Worm (Caenorhabditis elegans) whole organism, early embryonic: ENCODE data around the gene him-4.

Experiments
- B0310.2 ChIP-seq: sonication (generic microtip); optimal IDR thresholded peaks from 2 replicates; lab custom pipeline; 2016; ENCODE audit warnings: mild to moderate bottlenecking, missing genetic modification characterization, missing compliant biosample characterization
- F13C5.2 ChIP-seq: sonication (generic microtip); optimal IDR thresholded peaks from 2 replicates; lab custom pipeline; 2017; ENCODE audit warnings: mild to moderate bottlenecking, missing genetic modification characterization, inconsistent platforms, missing compliant biosample characterization
- aly-1 ChIP-seq: sonication (generic microtip); optimal IDR thresholded peaks from 2 replicates; lab custom pipeline; 2016; ENCODE audit warnings: missing genetic modification characterization, missing compliant biosample characterization
- ama-1 ChIP-seq: fragments of 150-350 bp; optimal IDR thresholded peaks from 2 replicates; lab custom pipeline; 2014
- ceh-13 ChIP-seq: fragments of 200-800 bp; sonication (Bioruptor generic); optimal IDR thresholded peaks from 2 replicates; lab custom pipeline; 2018; ENCODE audit warnings: mild to moderate bottlenecking, missing genetic modification characterization, missing compliant biosample characterization
- ceh-36 ChIP-seq: sonication (generic microtip); optimal IDR thresholded peaks from 2 replicates; lab custom pipeline; 2016; ENCODE audit warnings: missing genetic modification characterization, inconsistent platforms, missing compliant biosample characterization
- ets-7 ChIP-seq: sonication (generic microtip); optimal IDR thresholded peaks from 2 replicates; lab custom pipeline; 2016; ENCODE audit warnings: missing genotype, missing genetic modification characterization, missing compliant biosample characterization
- flt-1 ChIP-seq: fragments of 200-800 bp; sonication (Bioruptor generic); IDR thresholded peaks from 2 replicates; pipeline ENCODE4 v1.3.6; 2022; ENCODE audit warnings: missing genetic modification characterization, missing compliant biosample characterization
- hmbx-1 ChIP-seq: sonication (generic microtip); optimal IDR thresholded peaks from 2 replicates; lab custom pipeline; 2016; ENCODE audit warnings: mild to moderate bottlenecking, missing genetic modification characterization, missing compliant biosample characterization
- hmg-4 ChIP-seq: fragments of 200-800 bp; sonication (Bioruptor generic); optimal IDR thresholded peaks from 2 replicates; lab custom pipeline; 2018; ENCODE audit warnings: mild to moderate bottlenecking, missing genetic modification characterization, missing compliant biosample characterization
- hnd-1 ChIP-seq: sonication (generic microtip); optimal IDR thresholded peaks from 2 replicates; lab custom pipeline; 2016; ENCODE audit warnings: missing genetic modification characterization, missing compliant biosample characterization
- pes-1 ChIP-seq: fragments of 200-800 bp; sonication (Bioruptor generic); IDR thresholded peaks from 2 replicates; pipeline ENCODE4 v1.3.6; 2022; ENCODE audit warnings: missing genetic modification reagents, missing genetic modification characterization, missing compliant biosample characterization
- scrt-1 ChIP-seq: fragments of 200-800 bp; sonication (Bioruptor generic); IDR thresholded peaks from 2 replicates; pipeline ENCODE4 v1.3.6; 2022; ENCODE audit warnings: missing genetic modification characterization, missing compliant biosample characterization
- sea-1 ChIP-seq: fragments of 200-800 bp; sonication (Bioruptor generic); conservative IDR thresholded peaks from 2 replicates; pipeline ENCODE4 v1.3.6; 2022; ENCODE audit warnings: missing genetic modification characterization, missing compliant biosample characterization
- tbx-11 ChIP-seq: fragments of 200-800 bp; sonication (Bioruptor generic); IDR thresholded peaks from 2 replicates; pipeline ENCODE4 v1.3.6; 2022; ENCODE audit warnings: missing genetic modification characterization, missing compliant biosample characterization
- tbx-37 ChIP-seq: fragments of 200-800 bp; sonication (Bioruptor generic); conservative IDR thresholded peaks from 2 replicates; pipeline ENCODE4 v1.3.6; 2022; ENCODE audit warnings: missing genetic modification reagents, missing genetic modification characterization, missing compliant biosample characterization
- tra-4 ChIP-seq: sonication (generic microtip); optimal IDR thresholded peaks from 2 replicates; lab custom pipeline; 2017; ENCODE audit warnings: missing genetic modification characterization, missing compliant biosample characterization

The him-4 gene

DNA sequence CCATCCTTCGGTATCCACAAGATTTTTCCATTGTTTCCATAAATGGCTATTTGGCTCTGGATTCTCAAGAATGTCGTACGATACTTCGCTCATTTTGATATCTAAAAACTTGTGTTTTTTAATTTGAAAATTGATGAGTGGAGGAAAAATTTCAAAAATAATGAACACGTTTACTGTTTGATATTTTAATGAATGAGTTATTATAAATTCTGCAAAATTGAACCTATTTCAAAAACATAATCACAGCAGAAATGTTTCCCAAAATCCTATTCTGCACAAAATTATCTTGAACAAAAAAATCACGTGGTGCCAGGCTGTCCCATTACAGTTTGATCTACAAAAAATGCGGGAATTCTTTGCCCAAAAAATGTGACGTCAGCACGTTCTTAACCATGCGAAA, 76.8 kb downstream of the him-4 start, which contains the start of gene F36G3.2:
Gene F36G3.2, minus strand, starts transcription at position 101 of the 400 bp plus-strand sequence.
- TF ChIP-seq B0310.2 (tag; lab: Kevin White, UChicago) (no peak), pes-1 (no peak), hmg-4 (GFP tag; lab: Kevin White, UChicago) (no peak), F13C5.2 (tag; lab: Kevin White, UChicago) (no peak), scrt-1 (GFP tag; lab: Robert Waterston, UW) (no peak), ama-1 (lab: Kevin White, UChicago) (no peak), hnd-1 (tag; lab: Kevin White, UChicago) (no peak), ceh-13 (GFP tag; lab: Kevin White, UChicago) (no peak), aly-1 (tag; lab: Kevin White, UChicago) (no peak), tbx-37 (GFP tag; lab: Robert Waterston, UW) (no peak), hmbx-1 (tag; lab: Kevin White, UChicago) (no peak), ets-7 (no peak), sea-1 (GFP tag; lab: Robert Waterston, UW) (no peak), ceh-36 (no peak), tra-4 (tag; lab: Kevin White, UChicago) (no peak), tbx-11 (GFP tag; lab: Robert Waterston, UW) (no peak), flt-1 (no peak)

DNA sequence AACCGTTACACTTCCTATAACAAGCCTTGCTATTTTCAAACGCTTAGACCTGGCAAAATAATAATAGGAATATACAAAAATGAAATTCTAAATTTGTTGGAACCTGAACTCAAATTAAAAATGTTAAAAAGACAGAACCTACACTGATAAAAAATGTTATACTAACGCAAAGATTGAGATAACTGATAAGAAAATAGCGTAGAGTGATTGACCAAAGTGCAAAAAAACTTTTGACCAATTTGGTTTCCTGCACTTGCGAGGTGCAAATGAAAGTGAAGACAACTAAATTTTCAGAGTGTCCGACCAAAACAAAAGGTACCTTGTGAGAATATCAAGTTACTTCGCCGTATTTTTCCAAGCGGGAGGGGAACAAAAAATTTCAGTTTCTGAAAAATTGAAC, 78.2 kb downstream of the him-4 start:
- TF ChIP-seq hnd-1 (tag; lab: Kevin White, UChicago) (no peak), sea-1 (GFP tag; lab: Robert Waterston, UW) (no peak), flt-1 (no peak), F13C5.2 (tag; lab: Kevin White, UChicago) (no peak), aly-1 (tag; lab: Kevin White, UChicago) (no peak), ama-1 (lab: Kevin White, UChicago) (no peak), ets-7 (no peak)

DNA sequence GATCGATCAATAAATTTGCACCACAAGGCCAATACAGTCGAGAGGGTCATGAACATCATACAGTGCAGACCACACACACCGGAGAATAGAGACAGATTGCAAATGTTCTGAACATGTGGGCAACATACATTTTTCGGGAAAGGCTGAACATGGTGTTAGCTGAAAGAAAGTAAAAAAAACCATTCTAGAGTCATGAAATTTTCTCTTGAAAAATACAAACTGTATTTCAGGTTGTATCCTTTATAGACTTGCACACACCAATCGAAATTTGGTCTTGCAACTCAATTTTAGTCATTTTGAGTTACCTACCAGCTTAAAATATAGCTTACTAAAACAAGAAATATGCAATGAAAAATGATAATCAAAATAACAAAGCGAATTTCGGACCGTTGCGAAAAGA, 78.7 kb downstream of the him-4 start:
- TF ChIP-seq pes-1 (no peak), tra-4 (tag; lab: Kevin White, UChicago) (no peak), hnd-1 (tag; lab: Kevin White, UChicago) (no peak), hmbx-1 (tag; lab: Kevin White, UChicago) (no peak), ama-1 (lab: Kevin White, UChicago) (no peak), hmg-4 (GFP tag; lab: Kevin White, UChicago) (no peak), F13C5.2 (tag; lab: Kevin White, UChicago) (no peak)

ce11 chrX:9798530-9798929, 81.2 kb downstream of the him-4 start, which contains the start of gene F36G3.3:
TSS of gene F36G3.3 (plus strand) at chrX:9798835.
- no peak for TF ChIP-seq F13C5.2 (tag; lab: Kevin White, UChicago)
- no peak for TF ChIP-seq ceh-36
- no peak for TF ChIP-seq flt-1
- no peak for TF ChIP-seq tra-4 (tag; lab: Kevin White, UChicago)
- TF ChIP-seq sea-1 (GFP tag; lab: Robert Waterston, UW): no peak
- no peak for TF ChIP-seq ceh-13 (GFP tag; lab: Kevin White, UChicago)
- TF ChIP-seq pes-1: no peak
- TF ChIP-seq B0310.2 (tag; lab: Kevin White, UChicago): no peak
- no peak for TF ChIP-seq hnd-1 (tag; lab: Kevin White, UChicago)
